Fruit fly (Drosophila melanogaster) whole organism, embryonic: ENCODE data around the gene CG4218.

Experiments used
- CG10979 ChIP-seq: fragments of 200-800 bp; sonication (Bioruptor generic); optimal IDR thresholded peaks from 2 replicates; lab custom pipeline; 2018; ENCODE audit warnings: missing biosample characterization, mild to moderate bottlenecking, missing genetic modification characterization, moderate library complexity
- CG11398 ChIP-seq: fragments of 200-800 bp; sonication (Bioruptor generic); optimal IDR thresholded peaks from 2 replicates; lab custom pipeline; 2016; ENCODE audit warnings: missing biosample characterization, missing genetic modification characterization
- CG11456 ChIP-seq: fragments of 200-800 bp; sonication (Bioruptor generic); IDR thresholded peaks from 3 replicates; pipeline ENCODE4 v1.3.6; 2022; ENCODE audit warnings: missing biosample characterization, missing genetic modification characterization
- CG11560 ChIP-seq: fragments of 200-800 bp; sonication (Bioruptor generic); IDR thresholded peaks from 3 replicates; pipeline ENCODE4 v1.3.6; 2022; ENCODE audit warnings: missing biosample characterization, missing genetic modification characterization
- CG12104 ChIP-seq: fragments of 200-800 bp; sonication (Bioruptor generic); optimal IDR thresholded peaks from 3 replicates; lab custom pipeline; 2016; ENCODE audit warnings: missing biosample characterization, missing genetic modification characterization
- CG1233 ChIP-seq: fragments of 200-800 bp; sonication (Bioruptor generic); optimal IDR thresholded peaks from 4 replicates; lab custom pipeline; 2018; ENCODE audit warnings: missing biosample characterization, mild to moderate bottlenecking, missing genetic modification characterization
- CG16813 ChIP-seq: fragments of 200-800 bp; sonication (Bioruptor generic); IDR thresholded peaks from 3 replicates; pipeline ENCODE4 v1.3.6; 2022; ENCODE audit warnings: missing biosample characterization, missing genetic modification characterization; ENCODE audit not compliant: partially characterized antibody
- CG17361 ChIP-seq: fragments of 200-800 bp; sonication (Bioruptor generic); IDR thresholded peaks from 3 replicates; pipeline ENCODE4 v1.3.6; 2022; ENCODE audit warnings: missing biosample characterization, missing genetic modification characterization
- CG3163 ChIP-seq: fragments of 200-800 bp; sonication (Bioruptor generic); optimal IDR thresholded peaks from 3 replicates; lab custom pipeline; 2016; ENCODE audit warnings: missing biosample characterization, missing genetic modification characterization
- CG32772 ChIP-seq: fragments of 200-800 bp; sonication (Bioruptor generic); IDR thresholded peaks from 2 replicates; pipeline ENCODE4 v1.3.6; 2022; ENCODE audit warnings: missing biosample characterization, missing genetic modification characterization
- CG42726 ChIP-seq: fragments of 200-800 bp; sonication (Bioruptor generic); IDR thresholded peaks from 2 replicates; pipeline ENCODE4 v1.3.6; 2022; ENCODE audit warnings: missing biosample characterization, missing genetic modification characterization; ENCODE audit not compliant: partially characterized antibody
- CG43689 ChIP-seq: fragments of 200-800 bp; sonication (Bioruptor generic); IDR thresholded peaks from 2 replicates; pipeline ENCODE4 v1.3.6; 2022; ENCODE audit warnings: missing biosample characterization, missing genetic modification characterization
- CG6813 ChIP-seq: fragments of 200-800 bp; sonication (Bioruptor generic); optimal IDR thresholded peaks from 2 replicates; lab custom pipeline; 2017; ENCODE audit warnings: missing biosample characterization, missing genetic modification characterization, mild to moderate bottlenecking, moderate library complexity, missing genetic modification reagents
- CG7556 ChIP-seq: fragments of 200-800 bp; sonication (Bioruptor generic); optimal IDR thresholded peaks from 2 replicates; lab custom pipeline; 2017; ENCODE audit warnings: missing biosample characterization, mild to moderate bottlenecking, missing genetic modification characterization
- CG8924 ChIP-seq: fragments of 200-800 bp; optimal IDR thresholded peaks from 3 replicates; lab custom pipeline; 2019; ENCODE audit warnings: missing biosample characterization, mild to moderate bottlenecking, missing genetic modification characterization, moderate library complexity
- CG9797 ChIP-seq: fragments of 200-800 bp; sonication (Bioruptor generic); optimal IDR thresholded peaks from 3 replicates; lab custom pipeline; 2018; ENCODE audit warnings: missing biosample characterization, mild to moderate bottlenecking, missing genetic modification characterization
- CHES-1-like ChIP-seq: fragments of 200-800 bp; sonication (Bioruptor generic); optimal IDR thresholded peaks from 2 replicates; lab custom pipeline; 2016; ENCODE audit warnings: missing biosample characterization, missing genetic modification characterization
- Camta ChIP-seq: fragments of 200-800 bp; sonication (Bioruptor generic); optimal IDR thresholded peaks from 2 replicates; lab custom pipeline; 2016; ENCODE audit warnings: missing biosample characterization, missing genetic modification characterization
- Ets97D ChIP-seq: fragments of 200-800 bp; sonication (Bioruptor generic); optimal IDR thresholded peaks from 3 replicates; lab custom pipeline; 2016; ENCODE audit warnings: missing biosample characterization, missing genetic modification characterization
- Jarid2 ChIP-seq: fragments of 200-800 bp; sonication (Bioruptor generic); optimal IDR thresholded peaks from 3 replicates; lab custom pipeline; 2017; ENCODE audit warnings: mild to moderate bottlenecking, missing biosample characterization, missing genetic modification reagents, missing genetic modification characterization
- NC2β ChIP-seq: fragments of 200-800 bp; sonication (Bioruptor generic); optimal IDR thresholded peaks from 2 replicates; lab custom pipeline; 2016; ENCODE audit warnings: missing biosample characterization, missing genetic modification characterization
- NFAT ChIP-seq: fragments of 200-800 bp; sonication (Bioruptor generic); IDR thresholded peaks from 2 replicates; pipeline ENCODE4 v1.3.6; 2022; ENCODE audit warnings: missing biosample characterization, missing genetic modification characterization
- Opbp ChIP-seq: fragments of 200-800 bp; sonication (Bioruptor generic); IDR thresholded peaks from 3 replicates; pipeline ENCODE4 v1.3.6; 2022; ENCODE audit warnings: missing biosample characterization, missing genetic modification characterization; ENCODE audit not compliant: partially characterized antibody
- PHDP ChIP-seq: fragments of 200-800 bp; sonication (Bioruptor generic); optimal IDR thresholded peaks from 3 replicates; lab custom pipeline; 2018; ENCODE audit warnings: missing biosample characterization, mild to moderate bottlenecking, missing genetic modification characterization, moderate library complexity
- Ravus ChIP-seq: fragments of 200-800 bp; sonication (Bioruptor generic); IDR thresholded peaks from 2 replicates; pipeline ENCODE4 v1.3.6; 2022; ENCODE audit warnings: missing biosample characterization, missing genetic modification characterization
- Stat92E ChIP-seq, 3 experiments: fragments of >200 bp in 2 of 3; fragments of 200-800 bp in 1 of 3; sonication (Bioruptor generic) in 1 of 3; optimal IDR thresholded peaks; 2 replicates each; lab custom pipeline; 2017 to 2019; ENCODE audit warnings: missing biosample characterization in 3 of 3, missing genetic modification characterization in 3 of 3, mild to moderate bottlenecking in 1 of 3, moderate library complexity in 1 of 3
- ac ChIP-seq: fragments of 200-800 bp; sonication (Bioruptor generic); optimal IDR thresholded peaks from 3 replicates; lab custom pipeline; 2017; ENCODE audit warnings: missing biosample characterization, mild to moderate bottlenecking, missing genetic modification characterization
- bab2 ChIP-seq: fragments of 200-800 bp; sonication (Bioruptor generic); optimal IDR thresholded peaks from 2 replicates; lab custom pipeline; 2016; ENCODE audit warnings: missing biosample characterization, missing genetic modification characterization
- cato ChIP-seq: fragments of 200-800 bp; sonication (Bioruptor generic); optimal IDR thresholded peaks from 2 replicates; lab custom pipeline; 2016; ENCODE audit warnings: missing biosample characterization, missing genetic modification characterization, borderline replicate concordance
- caup ChIP-seq: fragments of 200-800 bp; sonication (Bioruptor generic); optimal IDR thresholded peaks from 3 replicates; lab custom pipeline; 2017; ENCODE audit warnings: missing biosample characterization, mild to moderate bottlenecking, missing genetic modification characterization, moderate library complexity; ENCODE audit not compliant: severe bottlenecking
- crc ChIP-seq: fragments of 200-800 bp; sonication (Bioruptor generic); optimal IDR thresholded peaks from 2 replicates; lab custom pipeline; 2016; ENCODE audit warnings: missing biosample characterization, missing genetic modification characterization
- dan ChIP-seq: fragments of 200-800 bp; sonication (Bioruptor generic); IDR thresholded peaks from 2 replicates; pipeline ENCODE4 v1.3.6; 2022; ENCODE audit warnings: missing biosample characterization, missing genetic modification characterization
- dati ChIP-seq: fragments of 200-800 bp; sonication (Bioruptor generic); IDR thresholded peaks from 2 replicates; pipeline ENCODE4 v1.3.6; 2022; ENCODE audit warnings: missing biosample characterization, missing genetic modification characterization
- dmrt99B ChIP-seq: fragments of 200-800 bp; sonication (Bioruptor generic); optimal IDR thresholded peaks from 2 replicates; lab custom pipeline; 2018; ENCODE audit warnings: missing biosample characterization, mild to moderate bottlenecking, missing genetic modification characterization, moderate library complexity
- gcm2 ChIP-seq: fragments of 200-800 bp; sonication (Bioruptor generic); optimal IDR thresholded peaks from 2 replicates; lab custom pipeline; 2016; ENCODE audit warnings: missing biosample characterization, missing genetic modification characterization
- gfzf ChIP-seq: fragments of 200-800 bp; sonication (Bioruptor generic); optimal IDR thresholded peaks from 2 replicates; lab custom pipeline; 2016; ENCODE audit warnings: missing biosample characterization, mild to moderate bottlenecking, missing genetic modification characterization, moderate library complexity
- gro ChIP-seq: fragments of 200-800 bp; sonication (Bioruptor generic); optimal IDR thresholded peaks from 2 replicates; lab custom pipeline; 2016; ENCODE audit warnings: missing biosample characterization, missing genetic modification characterization
- jing ChIP-seq: fragments of 200-800 bp; sonication (Bioruptor generic); optimal IDR thresholded peaks from 2 replicates; lab custom pipeline; 2018; ENCODE audit warnings: missing biosample characterization, mild to moderate bottlenecking, missing genetic modification characterization
- lola ChIP-seq, 3 experiments: fragments of >200 bp in 2 of 3; fragments of 200-800 bp in 1 of 3; sonication (Bioruptor generic) in 1 of 3; optimal IDR thresholded peaks; 2 replicates each; lab custom pipeline; 2017 to 2019; ENCODE audit warnings: missing biosample characterization in 3 of 3, missing genetic modification characterization in 3 of 3, mild to moderate bottlenecking in 1 of 3, moderate library complexity in 1 of 3
- mirr ChIP-seq: fragments of 200-800 bp; sonication (Bioruptor generic); optimal IDR thresholded peaks from 3 replicates; lab custom pipeline; 2018; ENCODE audit warnings: missing biosample characterization, mild to moderate bottlenecking, missing genetic modification characterization
- nerfin-2 ChIP-seq: fragments of 200-800 bp; sonication (Bioruptor generic); IDR thresholded peaks from 2 replicates; pipeline ENCODE4 v1.3.6; 2022; ENCODE audit warnings: missing biosample characterization, missing genetic modification characterization; ENCODE audit not compliant: partially characterized antibody
- org-1 ChIP-seq: fragments of 200-800 bp; sonication (Bioruptor generic); optimal IDR thresholded peaks from 2 replicates; lab custom pipeline; 2017; ENCODE audit warnings: missing biosample characterization, missing genetic modification characterization
- otp ChIP-seq: fragments of 200-800 bp; sonication (Bioruptor generic); IDR thresholded peaks from 3 replicates; pipeline ENCODE4, ENCODE4 v1.3.6; 2022; ENCODE audit warnings: missing biosample characterization, missing genetic modification characterization
- phol ChIP-seq: fragments of 200-800 bp; sonication (Bioruptor generic); optimal IDR thresholded peaks from 3 replicates; lab custom pipeline; 2018; ENCODE audit warnings: missing biosample characterization, mild to moderate bottlenecking, missing genetic modification characterization, moderate library complexity
- pita ChIP-seq: fragments of 200-800 bp; sonication (Bioruptor generic); optimal IDR thresholded peaks from 2 replicates; lab custom pipeline; 2017; ENCODE audit warnings: missing biosample characterization, mild to moderate bottlenecking, missing genetic modification characterization
- pnt ChIP-seq: fragments of 200-800 bp; sonication (Bioruptor generic); optimal IDR thresholded peaks from 3 replicates; lab custom pipeline; 2016; ENCODE audit warnings: missing biosample characterization, missing genetic modification characterization
- repo ChIP-seq: fragments of 200-800 bp; sonication (Bioruptor generic); optimal IDR thresholded peaks from 2 replicates; lab custom pipeline; 2016; ENCODE audit warnings: missing biosample characterization, missing genetic modification characterization
- slou ChIP-seq: fragments of 200-800 bp; sonication (Bioruptor generic); optimal IDR thresholded peaks from 3 replicates; lab custom pipeline; 2016; ENCODE audit warnings: missing biosample characterization, missing genetic modification characterization
- ssp ChIP-seq: fragments of 200-800 bp; sonication (Bioruptor generic); IDR thresholded peaks from 2 replicates; pipeline ENCODE4 v1.3.6; 2022; ENCODE audit warnings: missing biosample characterization, missing genetic modification characterization

The CG4218 gene

dm6 chr2L:14512811-14513389 is 36.0 kb downstream of the CG4218 start (continued):
- peak; percentile 21 for TF ChIP-seq cato (GFP tag; lab: Kevin White, UChicago)
- peak; percentile 81 for TF ChIP-seq CG7556 (GFP tag; lab: Kevin White, UChicago)
- no peak for TF ChIP-seq CG43689 (GFP tag; lab: Robert Waterston, UW)
- peak; percentile 79 for TF ChIP-seq CG6813 (GFP tag; lab: Kevin White, UChicago)
- peak; percentile 68 for TF ChIP-seq Camta (GFP tag; lab: Kevin White, UChicago)
- TF ChIP-seq dan (GFP tag; lab: Robert Waterston, UW), result peak; percentile 82; the same call in 1 of the 2 replicates
- TF ChIP-seq CG12104, result peak; percentile 42
- no peak for TF ChIP-seq nerfin-2
- TF ChIP-seq CHES-1-like (GFP tag; lab: Kevin White, UChicago), result peak; percentile 74
- TF ChIP-seq mirr (GFP tag; lab: Kevin White, UChicago), result no peak
- TF ChIP-seq CG16813, result no peak
- TF ChIP-seq PHDP (tag; lab: Kevin White, UChicago), result peak; percentile 69
- peak; percentile 72 for TF ChIP-seq dmrt99B
- TF ChIP-seq Stat92E (GFP tag; optimal IDR thresholded peaks at IDR 0.05; lab: Kevin White, UChicago), result peak in 1 of 3 experiments; percentile 18
- TF ChIP-seq crc (GFP tag; lab: Kevin White, UChicago), result peak; percentile 57
- no peak for TF ChIP-seq CG9797 (GFP tag; lab: Kevin White, UChicago)
- peak; percentile 92 for TF ChIP-seq ac
- peak; percentile 24 for TF ChIP-seq gcm2 (GFP tag; lab: Kevin White, UChicago)
- peak; percentile 51 for TF ChIP-seq dati (GFP tag; lab: Robert Waterston, UW)
- TF ChIP-seq CG11560 (tag; lab: Robert Waterston, UW), result 0 out of 3 replicates have a peak, but pooled peaks have one; percentile 13
- TF ChIP-seq gfzf (GFP tag; lab: Kevin White, UChicago), result no peak
- peak; percentile 33 for TF ChIP-seq Ets97D
- TF ChIP-seq NFAT (GFP tag; lab: Robert Waterston, UW), result no peak
- peak; percentile 78 for TF ChIP-seq bab2 (GFP tag; lab: Kevin White, UChicago)
- TF ChIP-seq gro (GFP tag; lab: Kevin White, UChicago), result no peak
- TF ChIP-seq NC2β (GFP tag; lab: Kevin White, UChicago), result peak; percentile 80
- TF ChIP-seq slou (GFP tag; lab: Kevin White, UChicago), result peak; percentile 36
- no peak for TF ChIP-seq pita (GFP tag; lab: Kevin White, UChicago)
- TF ChIP-seq caup, result peak; percentile 34
- TF ChIP-seq lola (GFP tag; optimal IDR thresholded peaks at IDR 0.05; lab: Kevin White, UChicago), result peak in 1 of 3 experiments; percentile 92
- peak; percentile 69 for TF ChIP-seq jing (GFP tag; lab: Kevin White, UChicago)
- TF ChIP-seq CG32772 (GFP tag; lab: Robert Waterston, UW), result 0 out of 2 replicates have a peak, but pooled peaks have one; percentile 40
- TF ChIP-seq ssp (GFP tag; lab: Robert Waterston, UW), result peak; percentile 48; the same call in 1 of the 2 replicates
- no peak for TF ChIP-seq Opbp (GFP tag; lab: Robert Waterston, UW)
- TF ChIP-seq CG10979, result peak; percentile 93
- TF ChIP-seq pnt (GFP tag; lab: Kevin White, UChicago), result peak; percentile 81
- no peak for TF ChIP-seq Jarid2 (GFP tag; lab: Kevin White, UChicago)
- TF ChIP-seq CG3163, result peak; percentile 59
- peak; percentile 71; the same call in 2 of the 3 replicates for TF ChIP-seq otp (GFP tag; lab: Robert Waterston, UW)
- TF ChIP-seq CG17361, result peak; percentile 89
- peak; percentile 80 for TF ChIP-seq org-1 (GFP tag; lab: Kevin White, UChicago)
- TF ChIP-seq repo, result peak; percentile 32
- peak; percentile 83 for TF ChIP-seq CG8924 (tag; lab: Kevin White, UChicago)
- no peak for TF ChIP-seq Ravus (GFP tag; lab: Robert Waterston, UW)
- TF ChIP-seq CG42726 (GFP tag; lab: Robert Waterston, UW), result no peak
- peak; percentile 80 for TF ChIP-seq CG11398 (GFP tag; lab: Kevin White, UChicago)
- peak; percentile 89 for TF ChIP-seq phol
- TF ChIP-seq CG11456 (GFP tag; lab: Robert Waterston, UW), result no peak
- TF ChIP-seq CG1233 (GFP tag; lab: Kevin White, UChicago), result peak; percentile 69
